Fruit fly (Drosophila melanogaster): ENCODE data around the gene CG15059.

Gene CG15059

dm6 chrX:18272422-18272821 is 13.1 kb upstream of the CG15059 start:
- TF ChIP-seq h (GFP tag; optimal IDR thresholded peaks at IDR 0.05), result peak; percentile 43
- peak; percentile 73 for TF ChIP-seq dmrt93B (GFP tag; optimal IDR thresholded peaks at IDR 0.05)
- peak; percentile 36 for TF ChIP-seq CG9705 (GFP tag; optimal IDR thresholded peaks at IDR 0.05)
- peak; percentile 75 for TF ChIP-seq HLH106 (tag; optimal IDR thresholded peaks at IDR 0.05)
- TF ChIP-seq Jra (GFP tag; optimal IDR thresholded peaks at IDR 0.05), result no peak
- TF ChIP-seq fru (GFP tag; optimal IDR thresholded peaks at IDR 0.05), result peak; percentile 40
- no peak for TF ChIP-seq dl (GFP tag; optimal IDR thresholded peaks at IDR 0.05; ENCODE audit: insufficient read depth in 1 of 2, partially characterized antibody in 2 of 2)
- TF ChIP-seq rgr (GFP tag; optimal IDR thresholded peaks at IDR 0.05), result peak; percentile 56
- TF ChIP-seq Abd-B (GFP tag; optimal IDR thresholded peaks at IDR 0.05), result no peak
- TF ChIP-seq Sp1 (GFP tag; optimal IDR thresholded peaks at IDR 0.05), result peak; percentile 70
- peak; percentile 55 for TF ChIP-seq psq (GFP tag; optimal IDR thresholded peaks at IDR 0.05)
- TF ChIP-seq OdsH (GFP tag; optimal IDR thresholded peaks at IDR 0.05), result peak; percentile 50
- no peak for TF ChIP-seq ey (GFP tag; optimal IDR thresholded peaks at IDR 0.05)
- TF ChIP-seq pan (optimal IDR thresholded peaks at IDR 0.05), result no peak
- TF ChIP-seq foxo (GFP tag; optimal IDR thresholded peaks at IDR 0.05), result peak in 1 of 2 experiments; percentile 71

DNA sequence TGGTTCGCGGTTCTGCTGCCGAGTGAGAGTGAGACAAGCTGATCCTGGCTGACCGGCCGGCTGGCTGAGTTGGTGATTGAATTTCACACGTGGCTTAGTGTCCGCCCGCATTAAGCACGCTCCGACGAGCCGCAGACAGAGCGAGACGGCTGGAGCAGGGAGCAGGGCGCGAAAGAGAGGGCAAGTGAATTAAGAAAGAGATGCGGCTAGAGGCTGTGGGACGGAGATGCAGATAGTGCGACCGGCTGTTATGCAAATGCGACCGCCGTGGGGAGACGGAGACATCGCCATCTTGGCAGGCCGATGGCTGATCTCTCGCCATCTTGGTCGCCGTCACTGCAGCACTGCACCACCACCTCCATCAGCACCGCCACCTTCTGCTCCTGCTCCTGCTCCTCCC is 7.5 kb upstream of the CG15059 start:
- TF ChIP-seq Hr83 (GFP tag; optimal IDR thresholded peaks at IDR 0.05; ENCODE audit: poor library complexity, severe bottlenecking) (no peak), Rel (GFP tag; optimal IDR thresholded peaks at IDR 0.05) (no peak), Rel (tag; optimal IDR thresholded peaks at IDR 0.05) (no peak), Abd-B (GFP tag; optimal IDR thresholded peaks at IDR 0.05) (no peak), brk (GFP tag; optimal IDR thresholded peaks at IDR 0.05) (no peak), usp (GFP tag; optimal IDR thresholded peaks at IDR 0.05) (no peak), dmrt93B (GFP tag; optimal IDR thresholded peaks at IDR 0.05) (no peak), Hnf4 (GFP tag; optimal IDR thresholded peaks at IDR 0.05) (no peak), Myc (optimal IDR thresholded peaks at IDR 0.05) (no peak), dsf (GFP tag; optimal IDR thresholded peaks at IDR 0.05; ENCODE audit: borderline replicate concordance) (no peak), foxo (GFP tag; optimal IDR thresholded peaks at IDR 0.05) (no peak), Dfd (GFP tag; optimal IDR thresholded peaks at IDR 0.05) (no peak), Dif (GFP tag; optimal IDR thresholded peaks at IDR 0.05; ENCODE audit: partially characterized antibody) (no peak), h (GFP tag; optimal IDR thresholded peaks at IDR 0.05) (no peak), rgr (GFP tag; optimal IDR thresholded peaks at IDR 0.05) (no peak)

DNA sequence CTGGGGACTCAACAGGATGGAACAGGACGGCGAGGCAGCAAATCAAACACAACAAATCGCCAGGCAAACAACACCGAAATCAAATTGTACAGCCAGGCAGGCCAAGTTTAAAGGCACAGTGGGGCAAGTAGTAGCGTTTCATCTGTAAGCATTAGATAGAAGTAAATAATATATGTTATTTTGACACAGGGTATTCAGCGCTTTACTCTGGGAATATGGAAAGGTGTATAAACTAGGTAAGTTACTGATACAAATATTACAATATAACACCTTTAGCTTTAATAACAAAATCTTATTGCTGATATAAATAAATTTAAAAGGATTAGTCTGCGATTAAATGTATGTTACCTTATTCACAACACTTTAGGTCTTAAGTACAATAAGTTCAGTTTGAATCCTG is 4.1 kb upstream of the CG15059 start:
- TF ChIP-seq Mio (GFP tag; optimal IDR thresholded peaks at IDR 0.05), result no peak
- TF ChIP-seq OdsH (GFP tag; optimal IDR thresholded peaks at IDR 0.05), result peak; percentile 6
- no peak for TF ChIP-seq usp (GFP tag; optimal IDR thresholded peaks at IDR 0.05)
- no peak for TF ChIP-seq Hnf4 (GFP tag; optimal IDR thresholded peaks at IDR 0.05)
- TF ChIP-seq psq (GFP tag; optimal IDR thresholded peaks at IDR 0.05), result peak; percentile 23
- peak; percentile 2 for TF ChIP-seq ey (GFP tag; optimal IDR thresholded peaks at IDR 0.05)
- TF ChIP-seq CG32264 (GFP tag; optimal IDR thresholded peaks at IDR 0.05), result no peak
- no peak for TF ChIP-seq pan (optimal IDR thresholded peaks at IDR 0.05)
- no peak for TF ChIP-seq Hr78 (GFP tag; optimal IDR thresholded peaks at IDR 0.05)
- TF ChIP-seq Rel (GFP tag; optimal IDR thresholded peaks at IDR 0.05), result no peak
- no peak for TF ChIP-seq Rel (tag; optimal IDR thresholded peaks at IDR 0.05)
- no peak for TF ChIP-seq Sp1 (GFP tag; optimal IDR thresholded peaks at IDR 0.05)
- TF ChIP-seq jim (GFP tag; optimal IDR thresholded peaks at IDR 0.05), result no peak
- TF ChIP-seq Abd-B (GFP tag; optimal IDR thresholded peaks at IDR 0.05), result no peak
- no peak for TF ChIP-seq Dfd (GFP tag; optimal IDR thresholded peaks at IDR 0.05)
- TF ChIP-seq woc (GFP tag; optimal IDR thresholded peaks at IDR 0.05), result peak; percentile 55
- no peak for TF ChIP-seq Vsx2 (GFP tag; optimal IDR thresholded peaks at IDR 0.05; ENCODE audit: partially characterized antibody)
- no peak for TF ChIP-seq dsf (GFP tag; optimal IDR thresholded peaks at IDR 0.05; ENCODE audit: borderline replicate concordance)
- no peak for TF ChIP-seq tai (GFP tag; optimal IDR thresholded peaks at IDR 0.05)
- no peak for TF ChIP-seq Jra (GFP tag; optimal IDR thresholded peaks at IDR 0.05)
- no peak for TF ChIP-seq GATAd (GFP tag; optimal IDR thresholded peaks at IDR 0.05)
- no peak for TF ChIP-seq sv (GFP tag; optimal IDR thresholded peaks at IDR 0.05)
- peak in 1 of 2 experiments; percentile 44 for TF ChIP-seq foxo (GFP tag; optimal IDR thresholded peaks at IDR 0.05)
- TF ChIP-seq h (GFP tag; optimal IDR thresholded peaks at IDR 0.05), result peak; percentile 18
- TF ChIP-seq fru (GFP tag; optimal IDR thresholded peaks at IDR 0.05), result peak; percentile 33
- TF ChIP-seq Myc (optimal IDR thresholded peaks at IDR 0.05), result no peak
- peak; percentile 8 for TF ChIP-seq HLH106 (tag; optimal IDR thresholded peaks at IDR 0.05)

DNA sequence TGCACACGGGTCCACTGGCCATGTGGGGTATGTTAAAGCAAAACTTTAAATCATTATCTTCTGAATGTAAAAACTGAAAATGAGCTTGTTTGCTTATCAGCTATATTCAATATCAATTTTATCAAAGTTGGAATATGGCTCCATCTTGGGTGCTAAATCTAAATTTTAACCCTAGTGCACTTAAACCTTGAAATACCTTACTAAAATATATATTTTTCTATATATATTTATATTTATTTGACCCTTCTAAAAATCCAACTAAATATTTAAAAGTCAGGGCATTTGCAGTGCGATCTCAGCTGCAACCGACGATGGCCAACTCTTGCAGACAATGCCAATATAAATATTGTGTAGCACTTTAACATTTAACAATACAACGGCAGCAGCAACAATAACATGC is 2.8 kb upstream of the CG15059 start:
- TF ChIP-seq Hr83 (GFP tag; optimal IDR thresholded peaks at IDR 0.05; ENCODE audit: poor library complexity, severe bottlenecking), result no peak
- peak; percentile 4 for TF ChIP-seq HLH106 (tag; optimal IDR thresholded peaks at IDR 0.05)
- TF ChIP-seq Hr78 (GFP tag; optimal IDR thresholded peaks at IDR 0.05), result no peak
- TF ChIP-seq ey (GFP tag; optimal IDR thresholded peaks at IDR 0.05), result no peak
- no peak for TF ChIP-seq CG32264 (GFP tag; optimal IDR thresholded peaks at IDR 0.05)
- TF ChIP-seq Abd-B (GFP tag; optimal IDR thresholded peaks at IDR 0.05), result no peak
- no peak for TF ChIP-seq CrebA (GFP tag; optimal IDR thresholded peaks at IDR 0.05; ENCODE audit: borderline replicate concordance)

All from whole organism, wandering third instar larva.